Fruit fly (Drosophila melanogaster): ENCODE results near the gene SPARC.

- TF ChIP-seq Myc (optimal IDR thresholded peaks at IDR 0.05) (no peak), psq (optimal IDR thresholded peaks at IDR 0.05) (no peak), h (optimal IDR thresholded peaks at IDR 0.05) (no peak)
Measured at dm6 chr3R:26871852-26872251, at the start of gene SPARC.
